Worm (Caenorhabditis elegans) whole organism, L1 larva: Measurements from ENCODE around the gene fbxa-13.

Experiments
- lin-15B ChIP-seq: fragments of 150-350 bp; sonication (generic microtip); optimal IDR thresholded peaks from 3 replicates; lab custom pipeline; 2014; ENCODE audit warnings: missing biosample characterization, missing genetic modification characterization
- nhr-11 ChIP-seq: fragments of 150-350 bp; optimal IDR thresholded peaks from 2 replicates; lab custom pipeline; 2014; ENCODE audit warnings: missing biosample characterization, missing genetic modification characterization
- sox-4 ChIP-seq: sonication (generic microtip); optimal IDR thresholded peaks from 2 replicates; lab custom pipeline; 2016; ENCODE audit warnings: missing genetic modification characterization, missing compliant biosample characterization
- swsn-7 ChIP-seq: sonication (generic microtip); optimal IDR thresholded peaks from 2 replicates; lab custom pipeline; 2016; ENCODE audit warnings: missing genetic modification characterization, missing compliant biosample characterization
- unc-62 ChIP-seq: fragments of 150-350 bp; optimal IDR thresholded peaks from 2 replicates; lab custom pipeline; 2014; ENCODE audit warnings: missing biosample characterization, missing genetic modification reagents, missing genetic modification characterization

- TF ChIP-seq unc-62 (GFP tag; lab: Kevin White, UChicago) (no peak), swsn-7 (no peak), lin-15B (tag; lab: Kevin White, UChicago) (no peak), sox-4 (tag; lab: Kevin White, UChicago) (no peak), nhr-11 (tag; lab: Kevin White, UChicago) (no peak)
These were observed 30.9 kb downstream of the fbxa-13 start for ce11 chrIII:1674760-1675159.
